ENCODE assay signal across 1 fruit fly cellular context in the genomic region with DNA sequence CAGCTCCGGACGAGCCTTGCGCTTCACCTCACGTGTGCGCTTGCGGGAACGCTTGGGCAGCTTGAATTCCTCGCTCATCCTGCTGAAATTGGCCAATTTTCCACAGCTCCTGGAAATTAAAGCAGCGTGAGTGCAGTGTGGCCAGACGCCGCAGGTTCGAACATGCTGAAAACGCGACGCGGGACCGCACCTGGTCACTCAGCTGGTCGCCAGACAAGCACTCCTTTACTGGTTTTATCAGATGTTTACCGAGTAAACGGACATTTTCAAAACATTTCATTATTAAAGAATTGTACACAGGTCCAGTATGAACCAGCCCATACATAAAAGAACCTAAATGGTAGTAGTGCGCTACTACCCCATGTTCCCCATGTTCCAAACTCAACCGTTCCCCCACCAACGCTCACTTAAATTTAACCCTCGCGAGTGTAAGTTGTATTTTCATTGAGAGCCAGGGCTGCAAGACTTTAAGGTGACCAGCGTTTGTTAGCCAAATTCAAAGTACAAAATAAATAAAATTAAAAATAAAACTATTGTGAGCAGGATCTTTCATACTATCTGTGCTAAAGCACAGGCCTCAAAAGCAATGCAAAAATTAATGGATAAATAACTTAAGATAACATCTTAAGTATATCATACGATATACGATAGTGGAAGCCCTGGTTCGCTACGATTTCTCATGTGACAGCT.
TF ChIP-seq lines count a peak whose summit lies in the region.

Gene JMJD6, minus strand, starts transcription at position 154 of the 690 bp plus-strand sequence.
Gene CG7071, plus strand, starts transcription at position 403 of the 690 bp plus-strand sequence.
Gene Muted, plus strand, starts transcription at position 403 of the 690 bp plus-strand sequence.

TF ChIP-seq in whole organism, embryonic, 481 proteins besides CTCF, POLR2A, EP300 and RAD21 (continued from another document and continues in another):
- TF ChIP-seq CG32772 (GFP tag; IDR thresholded peaks at IDR 0.05; lab: Robert Waterston, UW) (peak; percentile 86), ase (GFP tag; IDR thresholded peaks at IDR 0.05; lab: Robert Waterston, UW) (peak; percentile 90), CG15269 (tag; optimal IDR thresholded peaks at IDR 0.05; lab: Kevin White, UChicago) (peak; percentile 90), Antp (GFP tag; optimal IDR thresholded peaks at IDR 0.05; lab: Kevin White, UChicago) (peak; percentile 73), CG17829 (tag; optimal IDR thresholded peaks at IDR 0.05; lab: Kevin White, UChicago) (peak; percentile 88), CG6272 (GFP tag; IDR thresholded peaks at IDR 0.05; lab: Robert Waterston, UW) (peak; percentile 89), Oli (tag; optimal IDR thresholded peaks at IDR 0.05; lab: Kevin White, UChicago) (peak; percentile 82), CG8281 (tag; optimal IDR thresholded peaks at IDR 0.05; lab: Kevin White, UChicago) (peak; percentile 63), wdn (GFP tag; IDR thresholded peaks at IDR 0.05; lab: Robert Waterston, UW) (peak; percentile 84), Sox100B (GFP tag; optimal IDR thresholded peaks at IDR 0.05; lab: Kevin White, UChicago) (peak; percentile 83), vfl (GFP tag; optimal IDR thresholded peaks at IDR 0.05; lab: Kevin White, UChicago) (peak; percentile 92), CG17912 (GFP tag; optimal IDR thresholded peaks at IDR 0.05; lab: Kevin White, UChicago) (peak; percentile 88), lab (GFP tag; optimal IDR thresholded peaks at IDR 0.05; lab: Kevin White, UChicago) (peak; percentile 95), Hey (tag; optimal IDR thresholded peaks at IDR 0.05; lab: Kevin White, UChicago) (peak; percentile 63), ato (GFP tag; IDR thresholded peaks at IDR 0.05; lab: Robert Waterston, UW; ENCODE audit: partially characterized antibody) (peak; percentile 58; the same call in 1 of the 2 replicates), CG4424 (GFP tag; optimal IDR thresholded peaks at IDR 0.05; lab: Kevin White, UChicago) (peak; percentile 94), CG12236 (GFP tag; optimal IDR thresholded peaks at IDR 0.05; lab: Kevin White, UChicago) (peak; percentile 57), jing (GFP tag; optimal IDR thresholded peaks at IDR 0.05; lab: Kevin White, UChicago) (peak; percentile 69), zen (tag; optimal IDR thresholded peaks at IDR 0.05; lab: Kevin White, UChicago) (peak; percentile 88), sd (tag; optimal IDR thresholded peaks at IDR 0.05; lab: Kevin White, UChicago) (peak; percentile 73), bsh (GFP tag; optimal IDR thresholded peaks at IDR 0.05; lab: Kevin White, UChicago) (peak in 1 of 2 experiments; percentile 91), CG3065 (GFP tag; optimal IDR thresholded peaks at IDR 0.05; lab: Kevin White, UChicago) (peak; percentile 78), Neu2 (GFP tag; optimal IDR thresholded peaks at IDR 0.05; lab: Kevin White, UChicago; ENCODE audit: borderline replicate concordance) (no peak), Mrtf (GFP tag; IDR thresholded peaks at IDR 0.05; lab: Robert Waterston, UW) (peak; percentile 82), Sox102F (GFP tag; optimal IDR thresholded peaks at IDR 0.05; lab: Kevin White, UChicago) (peak; percentile 91), D19B (GFP tag; optimal IDR thresholded peaks at IDR 0.05; lab: Kevin White, UChicago) (peak; percentile 76), CG11093 (GFP tag; IDR thresholded peaks at IDR 0.05; lab: Robert Waterston, UW) (peak; percentile 85; the same call in 1 of the 3 replicates), sim (GFP tag; IDR thresholded peaks at IDR 0.05; lab: Robert Waterston, UW) (peak; percentile 68; the same call in 1 of the 2 replicates), CG9437 (GFP tag; optimal IDR thresholded peaks at IDR 0.05; lab: Kevin White, UChicago) (peak; percentile 79), CG12744 (GFP tag; optimal IDR thresholded peaks at IDR 0.05; lab: Kevin White, UChicago) (peak; percentile 86), trh (GFP tag; optimal IDR thresholded peaks at IDR 0.05; lab: Kevin White, UChicago) (peak; percentile 54), ab (GFP tag; optimal IDR thresholded peaks at IDR 0.05; lab: Kevin White, UChicago) (peak; percentile 70), run (tag; optimal IDR thresholded peaks at IDR 0.05; lab: Kevin White, UChicago) (peak; percentile 78), her (GFP tag; optimal IDR thresholded peaks at IDR 0.05; lab: Kevin White, UChicago) (peak; percentile 30), Atf-2 (GFP tag; optimal IDR thresholded peaks at IDR 0.05; lab: Kevin White, UChicago) (peak; percentile 87), CG6791 (GFP tag; IDR thresholded peaks at IDR 0.05; lab: Robert Waterston, UW; ENCODE audit: partially characterized antibody) (peak; percentile 67; the same call in 2 of the 3 replicates), Hr78 (GFP tag; optimal IDR thresholded peaks at IDR 0.05; lab: Kevin White, UChicago) (peak in 1 of 2 experiments; percentile 52), ATbp (GFP tag; optimal IDR thresholded peaks at IDR 0.05; lab: Kevin White, UChicago) (peak; percentile 73), Opbp (GFP tag; IDR thresholded peaks at IDR 0.05; lab: Robert Waterston, UW; ENCODE audit: partially characterized antibody) (peak; percentile 60; the same call in 1 of the 3 replicates), CG7987 (GFP tag; optimal IDR thresholded peaks at IDR 0.05; lab: Kevin White, UChicago) (peak; percentile 86), nerfin-2 (GFP tag; IDR thresholded peaks at IDR 0.05; lab: Robert Waterston, UW; ENCODE audit: partially characterized antibody) (peak; percentile 53; the same call in 1 of the 2 replicates), stc (GFP tag; IDR thresholded peaks at IDR 0.05; lab: Robert Waterston, UW) (peak; percentile 79; the same call in 1 of the 2 replicates), CG8478 (optimal IDR thresholded peaks at IDR 0.05; lab: Kevin White, UChicago) (no peak), Lim3 (GFP tag; IDR thresholded peaks at IDR 0.05; lab: Robert Waterston, UW) (peak; percentile 63), Bteb2 (GFP tag; optimal IDR thresholded peaks at IDR 0.05; lab: Kevin White, UChicago) (peak; percentile 92), repo (GFP tag; optimal IDR thresholded peaks at IDR 0.05; lab: Kevin White, UChicago) (peak; percentile 70), bab2 (GFP tag; optimal IDR thresholded peaks at IDR 0.05; lab: Kevin White, UChicago) (peak; percentile 89), Blimp-1 (GFP tag; optimal IDR thresholded peaks at IDR 0.05; lab: Kevin White, UChicago) (peak; percentile 87), Sin3A (optimal IDR thresholded peaks at IDR 0.05; lab: Kevin White, UChicago) (peak; percentile 88), knrl (GFP tag; IDR thresholded peaks at IDR 0.05; lab: Robert Waterston, UW; ENCODE audit: partially characterized antibody) (peak; percentile 86), gsb-n (tag; optimal IDR thresholded peaks at IDR 0.05; lab: Kevin White, UChicago) (peak; percentile 73), CG14860 (GFP tag; IDR thresholded peaks at IDR 0.05; lab: Robert Waterston, UW; ENCODE audit: partially characterized antibody) (peak; percentile 58; the same call in 1 of the 3 replicates), schlank (tag; optimal IDR thresholded peaks at IDR 0.05; lab: Kevin White, UChicago) (peak; percentile 55), dati (GFP tag; IDR thresholded peaks at IDR 0.05; lab: Robert Waterston, UW) (peak; percentile 87), CG7839 (tag; optimal IDR thresholded peaks at IDR 0.05; lab: Kevin White, UChicago) (peak; percentile 85), CG7271 (tag; optimal IDR thresholded peaks at IDR 0.05; lab: Kevin White, UChicago) (peak; percentile 69), abd-A (tag; optimal IDR thresholded peaks at IDR 0.05; lab: Kevin White, UChicago) (no peak), amos (GFP tag; IDR thresholded peaks at IDR 0.05; lab: Robert Waterston, UW; ENCODE audit: partially characterized antibody) (peak; percentile 69), tgo (GFP tag; IDR thresholded peaks at IDR 0.05; lab: Robert Waterston, UW) (peak; percentile 87), CG13894 (tag; optimal IDR thresholded peaks at IDR 0.05; lab: Kevin White, UChicago) (peak; percentile 94), dm (GFP tag; optimal IDR thresholded peaks at IDR 0.05; lab: Kevin White, UChicago) (peak; percentile 84), eve (GFP tag; optimal IDR thresholded peaks at IDR 0.05; lab: Kevin White, UChicago) (no peak), Fer1 (GFP tag; optimal IDR thresholded peaks at IDR 0.05; lab: Kevin White, UChicago) (peak; percentile 92), CG15601 (tag; optimal IDR thresholded peaks at IDR 0.05; lab: Kevin White, UChicago) (peak; percentile 88), dpn (GFP tag; optimal IDR thresholded peaks at IDR 0.05; lab: Kevin White, UChicago) (peak; percentile 88 to 94), HLH3B (GFP tag; IDR thresholded peaks at IDR 0.05; lab: Robert Waterston, UW) (peak; percentile 92), jigr1 (GFP tag; IDR thresholded peaks at IDR 0.05; lab: Robert Waterston, UW) (peak; percentile 79), slou (GFP tag; optimal IDR thresholded peaks at IDR 0.05; lab: Kevin White, UChicago) (peak; percentile 88), Dip2 (GFP tag; IDR thresholded peaks at IDR 0.05; lab: Robert Waterston, UW) (peak; percentile 40; the same call in 1 of the 2 replicates), Fer3 (tag; optimal IDR thresholded peaks at IDR 0.05; lab: Kevin White, UChicago) (peak; percentile 93), CG6689 (GFP tag; IDR thresholded peaks at IDR 0.05; lab: Robert Waterston, UW) (peak; percentile 92), CG13424 (tag; optimal IDR thresholded peaks at IDR 0.05; lab: Kevin White, UChicago) (peak; percentile 96), CG34422 (GFP tag; IDR thresholded peaks at IDR 0.05; lab: Robert Waterston, UW) (peak; percentile 93), CG16863 (GFP tag; optimal IDR thresholded peaks at IDR 0.05; lab: Kevin White, UChicago) (peak; percentile 86), HmgZ (tag; optimal IDR thresholded peaks at IDR 0.05; lab: Kevin White, UChicago) (peak; percentile 93), NK7.1 (GFP tag; optimal IDR thresholded peaks at IDR 0.05; lab: Kevin White, UChicago) (no peak), CG17568 (GFP tag; optimal IDR thresholded peaks at IDR 0.05; lab: Kevin White, UChicago) (peak; percentile 86), eyg (GFP tag; optimal IDR thresholded peaks at IDR 0.05; lab: Kevin White, UChicago) (peak; percentile 81), CG10366 (GFP tag; IDR thresholded peaks at IDR 0.05; lab: Robert Waterston, UW) (peak; percentile 91), CG11504 (tag; optimal IDR thresholded peaks at IDR 0.05; lab: Kevin White, UChicago) (peak; percentile 86), h (optimal IDR thresholded peaks at IDR 0.05; lab: Kevin White, UChicago) (no peak), Aef1 (GFP tag; IDR thresholded peaks at IDR 0.05; lab: Robert Waterston, UW) (peak; percentile 87), lov (optimal IDR thresholded peaks at IDR 0.05; lab: Kevin White, UChicago) (no peak), lov (GFP tag; IDR thresholded peaks at IDR 0.05; lab: Robert Waterston, UW) (peak; percentile 87; the same call in 2 of the 3 replicates), CG12769 (tag; optimal IDR thresholded peaks at IDR 0.05; lab: Kevin White, UChicago) (peak; percentile 74), Dll (GFP tag; IDR thresholded peaks at IDR 0.05; lab: Robert Waterston, UW; ENCODE audit: partially characterized antibody) (peak; percentile 95), gsb (GFP tag; IDR thresholded peaks at IDR 0.05; lab: Robert Waterston, UW) (peak; percentile 66), CG2712 (tag; optimal IDR thresholded peaks at IDR 0.05; lab: Kevin White, UChicago) (peak; percentile 87), dmrt11E (tag; optimal IDR thresholded peaks at IDR 0.05; lab: Kevin White, UChicago) (peak; percentile 86), ash1 (GFP tag; optimal IDR thresholded peaks at IDR 0.05; lab: Kevin White, UChicago) (peak; percentile 44), B-H2 (GFP tag; optimal IDR thresholded peaks at IDR 0.05; lab: Kevin White, UChicago) (peak; percentile 97), CG17186 (GFP tag; optimal IDR thresholded peaks at IDR 0.05; lab: Kevin White, UChicago) (peak; percentile 60), tll (GFP tag; optimal IDR thresholded peaks at IDR 0.05; lab: Kevin White, UChicago) (peak in 1 of 2 experiments; percentile 11), MTF-1 (GFP tag; optimal IDR thresholded peaks at IDR 0.05; lab: Kevin White, UChicago; ENCODE audit: borderline replicate concordance) (peak; percentile 76), CG14667 (GFP tag; IDR thresholded peaks at IDR 0.05; lab: Robert Waterston, UW) (peak; percentile 89), fu2 (GFP tag; optimal IDR thresholded peaks at IDR 0.05; lab: Kevin White, UChicago) (peak; percentile 85), mld (GFP tag; IDR thresholded peaks at IDR 0.05; lab: Robert Waterston, UW; ENCODE audit: partially characterized antibody) (no peak), prd (optimal IDR thresholded peaks at IDR 0.05; lab: Kevin White, UChicago) (no peak), prd (GFP tag; IDR thresholded peaks at IDR 0.05; lab: Robert Waterston, UW) (peak; percentile 96), CG2875 (GFP tag; optimal IDR thresholded peaks at IDR 0.05; lab: Kevin White, UChicago) (peak; percentile 72), al (GFP tag; IDR thresholded peaks at IDR 0.05; lab: Robert Waterston, UW) (peak; percentile 92), CG14441 (GFP tag; IDR thresholded peaks at IDR 0.05; lab: Robert Waterston, UW) (peak; percentile 92), CG4820 (GFP tag; optimal IDR thresholded peaks at IDR 0.05; lab: Kevin White, UChicago) (peak; percentile 86), stwl (tag; optimal IDR thresholded peaks at IDR 0.05; lab: Kevin White, UChicago) (peak; percentile 87), CG14965 (GFP tag; optimal IDR thresholded peaks at IDR 0.05; lab: Kevin White, UChicago; ENCODE audit: borderline replicate concordance) (no peak), CG11456 (GFP tag; IDR thresholded peaks at IDR 0.05; lab: Robert Waterston, UW) (peak; percentile 93), sob (GFP tag; IDR thresholded peaks at IDR 0.05; lab: Robert Waterston, UW) (peak; percentile 96), CG13775 (GFP tag; optimal IDR thresholded peaks at IDR 0.05; lab: Kevin White, UChicago) (peak; percentile 94), tin (GFP tag; optimal IDR thresholded peaks at IDR 0.05; lab: Kevin White, UChicago) (peak; percentile 96), Sry-β (GFP tag; optimal IDR thresholded peaks at IDR 0.05; lab: Kevin White, UChicago) (peak; percentile 56), ssp (GFP tag; IDR thresholded peaks at IDR 0.05; lab: Robert Waterston, UW) (peak; percentile 76), CG6854 (GFP tag; optimal IDR thresholded peaks at IDR 0.05; lab: Kevin White, UChicago) (peak; percentile 39), E2f1 (GFP tag; IDR thresholded peaks at IDR 0.05; lab: Robert Waterston, UW) (peak; percentile 84), az2 (GFP tag; optimal IDR thresholded peaks at IDR 0.05; lab: Kevin White, UChicago) (peak; percentile 94), Drgx (GFP tag; IDR thresholded peaks at IDR 0.05; lab: Robert Waterston, UW) (peak; percentile 85), CG15479 (GFP tag; optimal IDR thresholded peaks at IDR 0.05; lab: Kevin White, UChicago) (no peak), bcd (GFP tag; optimal IDR thresholded peaks at IDR 0.05; lab: Kevin White, UChicago) (peak; percentile 90)
